Fruit fly (Drosophila melanogaster): Measurements from ENCODE around the gene Mad.

dm6 chr2L:3121745-3122144, 37.7 kb downstream of the Mad start:
- no peak for TF ChIP-seq Sin3A (optimal IDR thresholded peaks at IDR 0.05)
- no peak for TF ChIP-seq ttk (optimal IDR thresholded peaks at IDR 0.05)
- TF ChIP-seq psq (optimal IDR thresholded peaks at IDR 0.05) = no peak
- no peak for TF ChIP-seq insv (optimal IDR thresholded peaks at IDR 0.05)
- no peak for TF ChIP-seq h (optimal IDR thresholded peaks at IDR 0.05)
